Fruit fly (Drosophila melanogaster) whole organism, wandering third instar larva: ENCODE measurements around the gene Tig.
A peak's percentile ranks its signal among the peaks of the same experiment; 100 is the strongest.

Source experiments
- Abd-B ChIP-seq: fragments of >200 bp; optimal IDR thresholded peaks from 2 replicates; lab custom pipeline; 2017; ENCODE audit warnings: missing biosample characterization, missing genetic modification characterization
- CG32264 ChIP-seq: fragments of 200-800 bp; sonication (Bioruptor generic); optimal IDR thresholded peaks from 2 replicates; lab custom pipeline; 2016; ENCODE audit warnings: missing biosample characterization, missing genetic modification characterization
- CG9705 ChIP-seq: fragments of 200-800 bp; sonication (Bioruptor generic); optimal IDR thresholded peaks from 2 replicates; lab custom pipeline; 2018; ENCODE audit warnings: missing biosample characterization, mild to moderate bottlenecking, missing genetic modification characterization
- CrebA ChIP-seq: fragments of 200-800 bp; sonication (Bioruptor generic); optimal IDR thresholded peaks from 2 replicates; lab custom pipeline; 2016; ENCODE audit warnings: missing biosample characterization, mild to moderate bottlenecking, missing genetic modification characterization, borderline replicate concordance
- Dfd ChIP-seq: fragments of >200 bp; optimal IDR thresholded peaks from 2 replicates; lab custom pipeline; 2017; ENCODE audit warnings: missing biosample characterization, missing genetic modification characterization
- Dif ChIP-seq: fragments of 200-275, 200-300 bp; sonication (Bioruptor generic); optimal IDR thresholded peaks from 2 replicates; lab custom pipeline; 2018; ENCODE audit warnings: missing biosample characterization, missing genetic modification characterization; ENCODE audit not compliant: partially characterized antibody
- GATAd ChIP-seq: sonication (Bioruptor generic); optimal IDR thresholded peaks from 2 replicates; lab custom pipeline; 2016; ENCODE audit warnings: missing biosample characterization, missing genetic modification characterization
- HLH106 ChIP-seq: fragments of 200-800 bp; optimal IDR thresholded peaks from 3 replicates; lab custom pipeline; 2019; ENCODE audit warnings: missing biosample characterization, mild to moderate bottlenecking, missing genetic modification characterization, moderate library complexity
- Hnf4 ChIP-seq: fragments of 200-800 bp; sonication (Bioruptor generic); optimal IDR thresholded peaks from 2 replicates; lab custom pipeline; 2016; ENCODE audit warnings: missing biosample characterization, mild to moderate bottlenecking, missing genetic modification characterization
- Hr78 ChIP-seq: fragments of >200 bp; optimal IDR thresholded peaks from 2 replicates; lab custom pipeline; 2017; ENCODE audit warnings: missing biosample characterization, missing genetic modification characterization
- Hr83 ChIP-seq: fragments of 200-300 bp; sonication (Bioruptor generic); optimal IDR thresholded peaks from 2 replicates; lab custom pipeline; 2016; ENCODE audit warnings: missing biosample characterization, mild to moderate bottlenecking, missing genetic modification characterization, moderate library complexity; ENCODE audit not compliant: poor library complexity, severe bottlenecking
- Jra ChIP-seq: sonication (Bioruptor generic); optimal IDR thresholded peaks from 2 replicates; lab custom pipeline; 2016; ENCODE audit warnings: missing biosample characterization, missing genetic modification characterization
- Mio ChIP-seq: sonication (Bioruptor generic); optimal IDR thresholded peaks from 2 replicates; lab custom pipeline; 2016; ENCODE audit warnings: missing biosample characterization, missing genetic modification characterization
- Myc ChIP-seq: fragments of >200 bp; optimal IDR thresholded peaks from 2 replicates; lab custom pipeline; 2017
- N ChIP-seq: fragments of >200 bp; optimal IDR thresholded peaks from 2 replicates; lab custom pipeline; 2018; ENCODE audit warnings: missing biosample characterization, missing external identifiers, missing genetic modification characterization
- OdsH ChIP-seq: fragments of 200-800 bp; sonication (Bioruptor generic); optimal IDR thresholded peaks from 2 replicates; lab custom pipeline; 2016; ENCODE audit warnings: missing biosample characterization, mild to moderate bottlenecking, missing genetic modification characterization
- Rel ChIP-seq, 2 experiments: fragments of 200-800 bp; sonication (Bioruptor generic) in 1 of 2; optimal IDR thresholded peaks; 2 replicates in 1 of 2; 3 replicates in 1 of 2; lab custom pipeline; 2016 to 2019; ENCODE audit warnings: mild to moderate bottlenecking in 2 of 2, missing biosample characterization in 2 of 2, missing genetic modification characterization in 2 of 2, moderate library complexity in 1 of 2
- Sp1 ChIP-seq: fragments of 200-800 bp; sonication (Bioruptor generic); optimal IDR thresholded peaks from 3 replicates; lab custom pipeline; 2019; ENCODE audit warnings: missing biosample characterization, mild to moderate bottlenecking, missing genetic modification characterization, moderate library complexity
- Vsx2 ChIP-seq: fragments of 200-300, 225-300 bp; sonication (Bioruptor generic); optimal IDR thresholded peaks from 2 replicates; lab custom pipeline; 2018; ENCODE audit warnings: missing biosample characterization, missing genetic modification characterization; ENCODE audit not compliant: partially characterized antibody
- br ChIP-seq: fragments of 200-800 bp; sonication (Bioruptor generic); optimal IDR thresholded peaks from 2 replicates; lab custom pipeline; 2016; ENCODE audit warnings: missing biosample characterization, missing genetic modification characterization
- brk ChIP-seq: fragments of 200-800 bp; sonication (Bioruptor generic); optimal IDR thresholded peaks from 2 replicates; lab custom pipeline; 2016; ENCODE audit warnings: missing biosample characterization, mild to moderate bottlenecking, missing genetic modification characterization
- dl ChIP-seq, 2 experiments: fragments of 175-275, 200-275 bp in 1 of 2; fragments of 200-275 bp in 1 of 2; sonication (Bioruptor generic); optimal IDR thresholded peaks; lab custom pipeline; 2018; ENCODE audit warnings: mild to moderate bottlenecking in 2 of 2, missing biosample characterization in 2 of 2, missing genetic modification characterization in 2 of 2, moderate library complexity in 2 of 2; ENCODE audit not compliant: partially characterized antibody in 2 of 2, insufficient read depth in 1 of 2
- dmrt93B ChIP-seq: fragments of 200-800 bp; sonication (Bioruptor generic); optimal IDR thresholded peaks from 2 replicates; lab custom pipeline; 2018; ENCODE audit warnings: missing biosample characterization, mild to moderate bottlenecking, missing genetic modification characterization
- dsf ChIP-seq: sonication (Bioruptor generic); optimal IDR thresholded peaks from 2 replicates; lab custom pipeline; 2016; ENCODE audit warnings: missing biosample characterization, missing genetic modification characterization, borderline replicate concordance
- ey ChIP-seq: fragments of 200-800 bp; sonication (Bioruptor generic); optimal IDR thresholded peaks from 2 replicates; lab custom pipeline; 2016; ENCODE audit warnings: missing biosample characterization, missing genetic modification characterization
- foxo ChIP-seq, 2 experiments: fragments of 200-800 bp; sonication (Bioruptor generic); optimal IDR thresholded peaks; 2 replicates in 1 of 2; 3 replicates in 1 of 2; lab custom pipeline; 2016 to 2017; ENCODE audit warnings: missing biosample characterization in 2 of 2, missing genetic modification characterization in 2 of 2
- fru ChIP-seq: fragments of 200-800 bp; sonication (Bioruptor generic); optimal IDR thresholded peaks from 3 replicates; lab custom pipeline; 2016; ENCODE audit warnings: missing biosample characterization, mild to moderate bottlenecking, missing genetic modification characterization
- h ChIP-seq: fragments of 200-800 bp; sonication (Bioruptor generic); optimal IDR thresholded peaks from 3 replicates; lab custom pipeline; 2016; ENCODE audit warnings: missing biosample characterization, mild to moderate bottlenecking, missing genetic modification characterization
- jim ChIP-seq: fragments of 175-275, 200-325 bp; sonication (Bioruptor generic); optimal IDR thresholded peaks from 2 replicates; lab custom pipeline; 2016; ENCODE audit warnings: missing biosample characterization, mild to moderate bottlenecking, missing genetic modification characterization
- lola ChIP-seq: fragments of >200 bp; optimal IDR thresholded peaks from 2 replicates; lab custom pipeline; 2017; ENCODE audit warnings: missing biosample characterization, missing genetic modification characterization
- pan ChIP-seq: fragments of >200 bp; optimal IDR thresholded peaks from 2 replicates; lab custom pipeline; 2017
- psq ChIP-seq: fragments of 200-800 bp; sonication (Bioruptor generic); optimal IDR thresholded peaks from 3 replicates; lab custom pipeline; 2017; ENCODE audit warnings: missing biosample characterization, mild to moderate bottlenecking, missing genetic modification characterization, moderate library complexity
- rgr ChIP-seq: fragments of 200-800 bp; sonication (Bioruptor generic); optimal IDR thresholded peaks from 3 replicates; lab custom pipeline; 2016; ENCODE audit warnings: missing biosample characterization, mild to moderate bottlenecking, missing genetic modification characterization
- sage ChIP-seq: fragments of 200-800 bp; sonication (Bioruptor generic); optimal IDR thresholded peaks from 2 replicates; lab custom pipeline; 2016; ENCODE audit warnings: missing biosample characterization, mild to moderate bottlenecking, missing genetic modification characterization
- sv ChIP-seq: fragments of 200-800 bp; sonication (Bioruptor generic); optimal IDR thresholded peaks from 3 replicates; lab custom pipeline; 2016; ENCODE audit warnings: missing biosample characterization, missing genetic modification characterization
- tai ChIP-seq: sonication (Bioruptor generic); optimal IDR thresholded peaks from 2 replicates; lab custom pipeline; 2016; ENCODE audit warnings: missing biosample characterization, missing genetic modification characterization
- usp ChIP-seq: fragments of >200 bp; optimal IDR thresholded peaks from 2 replicates; lab custom pipeline; 2017; ENCODE audit warnings: missing biosample characterization, missing genetic modification characterization
- woc ChIP-seq: sonication (Bioruptor generic); optimal IDR thresholded peaks from 2 replicates; lab custom pipeline; 2016; ENCODE audit warnings: missing biosample characterization, mild to moderate bottlenecking, missing genetic modification characterization

Gene Tig

dm6 chr2L:6423148-6423547 is at the start of gene Tig:
Tig (minus strand) TSS chr2L:6423310.
- TF ChIP-seq usp (GFP tag; lab: Kevin White, UChicago) (no peak), OdsH (GFP tag; lab: Kevin White, UChicago) (no peak), Rel (GFP tag; optimal IDR thresholded peaks at IDR 0.05; lab: Kevin White, UChicago) (no peak), Rel (tag; optimal IDR thresholded peaks at IDR 0.05; lab: Kevin White, UChicago) (peak; percentile 40), Dfd (no peak), CG9705 (GFP tag; lab: Kevin White, UChicago) (no peak)

DNA sequence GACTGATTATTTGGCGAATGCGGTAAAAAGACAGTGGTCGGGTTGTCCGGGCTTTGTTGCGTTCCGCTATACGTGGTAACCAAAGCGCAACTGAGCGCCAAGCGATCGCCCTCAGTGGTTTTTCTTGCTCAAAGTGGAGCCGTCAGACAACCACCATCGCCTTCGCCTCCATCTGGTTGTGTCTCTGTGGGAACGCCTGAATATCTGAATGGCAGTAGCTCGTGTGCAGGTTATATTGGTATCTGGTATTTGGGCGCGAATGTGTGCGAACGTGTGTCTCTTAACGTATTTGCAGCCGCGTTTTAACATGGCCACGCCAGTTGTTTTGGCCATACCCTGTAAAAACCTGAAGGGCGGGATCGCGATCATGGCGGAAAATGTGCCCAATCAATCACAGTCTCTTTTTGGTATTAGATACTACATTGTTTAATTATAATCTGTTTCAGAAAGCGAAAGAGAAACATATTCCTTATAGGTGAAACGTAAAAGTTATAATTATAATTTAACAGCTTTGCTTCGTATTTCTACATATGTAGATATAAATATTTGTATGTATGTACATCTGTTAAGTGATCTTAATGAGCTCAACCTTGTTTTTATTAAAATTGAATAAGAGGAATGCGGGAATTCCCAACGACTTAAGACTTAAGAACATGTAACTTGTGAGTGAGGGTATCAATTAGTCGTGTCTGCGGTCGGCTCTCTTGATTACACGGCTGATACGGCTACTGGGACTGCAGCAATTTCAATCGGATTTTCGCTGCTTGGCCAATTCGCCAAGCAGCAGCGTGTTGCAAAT is 49.1 kb upstream of the Tig start:
- TF ChIP-seq OdsH (GFP tag; lab: Kevin White, UChicago) (peak; percentile 38), Abd-B (GFP tag; lab: Kevin White, UChicago) (no peak), dsf (GFP tag; lab: Kevin White, UChicago) (no peak), Vsx2 (GFP tag; lab: Kevin White, UChicago) (no peak), dmrt93B (no peak), sage (GFP tag; lab: Kevin White, UChicago) (no peak), jim (GFP tag; lab: Kevin White, UChicago) (no peak), Jra (no peak), fru (GFP tag; lab: Kevin White, UChicago) (peak; percentile 50), Myc (lab: Kevin White, UChicago) (no peak), woc (GFP tag; lab: Kevin White, UChicago) (peak; percentile 60), brk (GFP tag; lab: Kevin White, UChicago) (no peak), psq (GFP tag; lab: Kevin White, UChicago) (peak; percentile 13), CG9705 (GFP tag; lab: Kevin White, UChicago) (no peak), tai (GFP tag; lab: Kevin White, UChicago) (no peak), CG32264 (GFP tag; lab: Kevin White, UChicago) (no peak), sv (GFP tag; lab: Kevin White, UChicago) (no peak), pan (lab: Kevin White, UChicago) (peak; percentile 44), ey (GFP tag; lab: Kevin White, UChicago) (peak; percentile 42), Rel (GFP tag; optimal IDR thresholded peaks at IDR 0.05; lab: Kevin White, UChicago) (no peak), Rel (tag; optimal IDR thresholded peaks at IDR 0.05; lab: Kevin White, UChicago) (peak; percentile 86), GATAd (GFP tag; lab: Kevin White, UChicago) (no peak), usp (GFP tag; lab: Kevin White, UChicago) (no peak), Hr78 (GFP tag; lab: Kevin White, UChicago) (no peak), N (no peak), Sp1 (GFP tag; lab: Kevin White, UChicago) (peak; percentile 22), foxo (GFP tag; optimal IDR thresholded peaks at IDR 0.05; lab: Kevin White, UChicago) (peak in 1 of 2 experiments; percentile 46), Hnf4 (GFP tag; lab: Kevin White, UChicago) (peak; percentile 8), br (GFP tag; lab: Kevin White, UChicago) (peak; percentile 30), CrebA (GFP tag; lab: Kevin White, UChicago) (no peak), h (GFP tag; lab: Kevin White, UChicago) (peak; percentile 58), Mio (GFP tag; lab: Kevin White, UChicago) (no peak), Dif (GFP tag; lab: Kevin White, UChicago) (peak; percentile 34), lola (GFP tag; lab: Kevin White, UChicago) (no peak), Hr83 (GFP tag; lab: Kevin White, UChicago) (no peak), dl (GFP tag; optimal IDR thresholded peaks at IDR 0.05; lab: Kevin White, UChicago; ENCODE audit: insufficient read depth in 1 of 2, partially characterized antibody in 2 of 2) (no peak), Dfd (no peak), HLH106 (tag; lab: Kevin White, UChicago) (peak; percentile 19), rgr (GFP tag; lab: Kevin White, UChicago) (no peak)
- TF ChIP-seq, all 38 proteins: peak for 14
